Fruit fly (Drosophila melanogaster): Measurements from ENCODE around the gene CheB38a.

Gene CheB38a

dm6 chr2L:20799991-20800897 lies 18.1 kb downstream of the CheB38a start (continued):
- TF ChIP-seq CG4707 (GFP tag; optimal IDR thresholded peaks at IDR 0.05) (peak; percentile 13), CG16815 (GFP tag; optimal IDR thresholded peaks at IDR 0.05) (peak; percentile 79), dpn (GFP tag; optimal IDR thresholded peaks at IDR 0.05) (peak; percentile 74 to 83), sc (optimal IDR thresholded peaks at IDR 0.05) (no peak), sc (GFP tag; optimal IDR thresholded peaks at IDR 0.05) (no peak), corto (GFP tag; optimal IDR thresholded peaks at IDR 0.05) (peak; percentile 91), CG9932 (GFP tag; IDR thresholded peaks at IDR 0.05) (peak; percentile 87), CG6765 (GFP tag; optimal IDR thresholded peaks at IDR 0.05) (peak; percentile 54), HLH4C (GFP tag; IDR thresholded peaks at IDR 0.05; ENCODE audit: partially characterized antibody) (no peak; the same call in 2 of the 3 replicates), Elba2 (GFP tag; optimal IDR thresholded peaks at IDR 0.05) (no peak), maf-S (GFP tag; optimal IDR thresholded peaks at IDR 0.05) (peak; percentile 76), Usf (GFP tag; optimal IDR thresholded peaks at IDR 0.05) (peak; percentile 25), jing (GFP tag; optimal IDR thresholded peaks at IDR 0.05) (peak; percentile 61), insv (GFP tag; optimal IDR thresholded peaks at IDR 0.05) (no peak), schlank (tag; optimal IDR thresholded peaks at IDR 0.05) (peak; percentile 83), H15 (GFP tag; IDR thresholded peaks at IDR 0.05) (peak; percentile 63; the same call in 2 of the 3 replicates), YL-1 (GFP tag; optimal IDR thresholded peaks at IDR 0.05) (no peak), abd-A (tag; optimal IDR thresholded peaks at IDR 0.05) (peak; percentile 97), lmd (GFP tag; IDR thresholded peaks at IDR 0.05) (peak; percentile 79), ci (GFP tag; IDR thresholded peaks at IDR 0.05) (peak; percentile 86), Xrp1 (GFP tag; IDR thresholded peaks at IDR 0.05) (peak; percentile 82), zen2 (GFP tag; IDR thresholded peaks at IDR 0.05; ENCODE audit: partially characterized antibody) (no peak), danr (GFP tag; IDR thresholded peaks at IDR 0.05) (0 out of 2 replicates have a peak, but pooled peaks have one; percentile 29), Sry-β (GFP tag; optimal IDR thresholded peaks at IDR 0.05) (no peak), hkb (optimal IDR thresholded peaks at IDR 0.05) (no peak), hkb (GFP tag; IDR thresholded peaks at IDR 0.05) (peak; percentile 77), CG1832 (GFP tag; optimal IDR thresholded peaks at IDR 0.05) (peak; percentile 51), TFAM (GFP tag; optimal IDR thresholded peaks at IDR 0.05) (no peak), ac (GFP tag; optimal IDR thresholded peaks at IDR 0.05) (peak; percentile 43), CG5953 (GFP tag; IDR thresholded peaks at IDR 0.05) (0 out of 2 replicates have a peak, but pooled peaks have one; percentile 29), CG4328 (GFP tag; optimal IDR thresholded peaks at IDR 0.05) (peak; percentile 41), Nf-YB (GFP tag; optimal IDR thresholded peaks at IDR 0.05) (peak; percentile 34), CG7357 (GFP tag; IDR thresholded peaks at IDR 0.05) (peak; percentile 71; the same call in 2 of the 3 replicates), Antp (GFP tag; optimal IDR thresholded peaks at IDR 0.05) (peak; percentile 79), CG17612 (GFP tag; IDR thresholded peaks at IDR 0.05) (0 out of 2 replicates have a peak, but pooled peaks have one; percentile 14), tap (tag; optimal IDR thresholded peaks at IDR 0.05) (peak; percentile 57), bcd (GFP tag; optimal IDR thresholded peaks at IDR 0.05) (peak; percentile 72), CG12236 (GFP tag; optimal IDR thresholded peaks at IDR 0.05) (peak; percentile 40), CG12942 (GFP tag; optimal IDR thresholded peaks at IDR 0.05) (peak; percentile 24), sr (GFP tag; IDR thresholded peaks at IDR 0.05) (no peak), Max (GFP tag; optimal IDR thresholded peaks at IDR 0.05) (peak; percentile 59), CG13296 (GFP tag; optimal IDR thresholded peaks at IDR 0.05) (peak; percentile 78), CG11560 (tag; IDR thresholded peaks at IDR 0.05) (peak; percentile 61; the same call in 2 of the 3 replicates), Kr (GFP tag; optimal IDR thresholded peaks at IDR 0.05) (no peak), Hand (GFP tag; optimal IDR thresholded peaks at IDR 0.05) (peak; percentile 93), CG1233 (GFP tag; optimal IDR thresholded peaks at IDR 0.05) (peak; percentile 69), gcm (GFP tag; optimal IDR thresholded peaks at IDR 0.05) (peak; percentile 47), bab2 (GFP tag; optimal IDR thresholded peaks at IDR 0.05) (peak; percentile 74), nau (GFP tag; optimal IDR thresholded peaks at IDR 0.05) (peak; percentile 38)

Data from whole organism, embryonic.